Fruit fly (Drosophila melanogaster) whole organism, wandering third instar larva: Measurements from ENCODE around the gene CG43672.

Experiments used
- CG9705 ChIP-seq: fragments of 200-800 bp; sonication (Bioruptor generic); optimal IDR thresholded peaks from 2 replicates; lab custom pipeline; 2018; ENCODE audit warnings: missing biosample characterization, mild to moderate bottlenecking, missing genetic modification characterization
- ey ChIP-seq: fragments of 200-800 bp; sonication (Bioruptor generic); optimal IDR thresholded peaks from 2 replicates; lab custom pipeline; 2016; ENCODE audit warnings: missing biosample characterization, missing genetic modification characterization
- pan ChIP-seq: fragments of >200 bp; optimal IDR thresholded peaks from 2 replicates; lab custom pipeline; 2017
- usp ChIP-seq: fragments of >200 bp; optimal IDR thresholded peaks from 2 replicates; lab custom pipeline; 2017; ENCODE audit warnings: missing biosample characterization, missing genetic modification characterization

DNA sequence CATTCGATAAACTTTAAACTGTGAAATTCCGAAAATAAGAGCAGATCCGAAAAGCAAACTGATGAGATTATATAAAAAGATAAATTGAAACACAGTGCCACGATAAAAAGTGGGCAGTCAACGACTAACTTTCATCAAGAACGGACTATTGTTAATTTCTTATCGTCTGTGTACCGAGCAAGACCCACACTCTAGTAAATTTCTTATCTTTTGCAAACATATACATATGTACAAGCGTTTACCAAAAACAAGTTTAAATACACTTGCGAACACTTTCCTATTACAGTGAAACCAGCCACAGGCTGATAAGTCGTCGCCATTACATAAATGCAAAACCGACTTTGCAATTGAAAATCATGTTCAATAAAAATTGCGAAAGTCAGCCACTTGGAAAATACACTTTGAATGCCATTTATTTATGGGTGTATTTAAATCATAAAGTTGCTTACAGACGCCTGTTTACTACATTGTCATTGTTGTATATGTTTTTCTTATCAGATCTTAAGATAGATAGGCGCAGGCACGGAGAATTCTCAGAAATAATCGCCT lies 14.0 kb upstream of the CG43672 start:
- TF ChIP-seq ey (GFP tag; lab: Kevin White, UChicago) (no peak), usp (GFP tag; lab: Kevin White, UChicago) (no peak), CG9705 (GFP tag; lab: Kevin White, UChicago) (no peak), pan (no peak)
